Fruit fly (Drosophila melanogaster): ENCODE results near the gene Fur2.

- TF ChIP-seq CG17806 (tag; optimal IDR thresholded peaks at IDR 0.05) = no peak
- TF ChIP-seq EcR (GFP tag; optimal IDR thresholded peaks at IDR 0.05) = no peak
- TF ChIP-seq rn (GFP tag; IDR thresholded peaks at IDR 0.05) = no peak
- TF ChIP-seq CG13204 (GFP tag; optimal IDR thresholded peaks at IDR 0.05) = no peak
- TF ChIP-seq Ets98B (GFP tag; IDR thresholded peaks at IDR 0.05) = no peak; the same call in 1 of the 2 replicates
- TF ChIP-seq CG8159 (tag; optimal IDR thresholded peaks at IDR 0.05) = no peak
- TF ChIP-seq D1 (tag; optimal IDR thresholded peaks at IDR 0.05) = no peak
- TF ChIP-seq fd96Ca (GFP tag; IDR thresholded peaks at IDR 0.05) = no peak
- TF ChIP-seq CG8301 (tag; optimal IDR thresholded peaks at IDR 0.05) = no peak
Observed at dm6 chrX:16372492-16373350, at the start of gene Fur2.

Data from whole organism, pupa.